Worm (Caenorhabditis elegans): Measurements from ENCODE around the gene F52H2.3.

- TF ChIP-seq pha-4 (tag; optimal IDR thresholded peaks at IDR 0.05) (no peak), him-1 (tag; optimal IDR thresholded peaks at IDR 0.05) (no peak), athp-1 (tag; optimal IDR thresholded peaks at IDR 0.05) (no peak)
Measured at ce11 chrX:2495865-2496314, 45.0 kb downstream of the F52H2.3 start, which contains the start of gene rabr-1.
